Fruit fly (Drosophila melanogaster): Measurements from ENCODE around the gene CG15177.

Gene CG15177

DNA sequence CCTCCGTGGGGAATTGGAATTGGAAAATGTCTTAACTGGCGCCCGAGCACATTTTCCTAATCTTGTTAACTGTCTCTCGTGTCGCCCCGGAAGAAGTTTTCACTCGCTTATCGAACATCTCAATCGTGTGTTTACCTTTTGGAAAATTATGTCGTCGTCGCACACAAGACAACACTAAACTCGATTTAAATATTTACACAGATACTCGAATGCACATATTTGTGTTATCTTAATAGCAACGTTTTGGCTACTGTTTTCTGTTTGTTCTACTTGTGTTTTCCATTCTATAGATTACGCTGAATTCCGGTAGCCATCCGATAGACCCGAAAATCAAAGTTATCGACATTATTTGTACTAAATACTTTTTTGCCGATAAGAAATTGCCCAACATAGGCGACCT, 38.1 kb upstream of the CG15177 start (continued):
- TF ChIP-seq dmrt99B (tag; optimal IDR thresholded peaks at IDR 0.05) (no peak), Chrac-16 (GFP tag; optimal IDR thresholded peaks at IDR 0.05) (no peak), shn (GFP tag; optimal IDR thresholded peaks at IDR 0.05) (no peak), vvl (GFP tag; IDR thresholded peaks at IDR 0.05) (no peak), CG1233 (GFP tag; optimal IDR thresholded peaks at IDR 0.05) (peak; percentile 59), sens-2 (GFP tag; IDR thresholded peaks at IDR 0.05) (no peak), CG4854 (GFP tag; optimal IDR thresholded peaks at IDR 0.05) (no peak), CG16813 (GFP tag; IDR thresholded peaks at IDR 0.05; ENCODE audit: partially characterized antibody) (no peak), CG14710 (tag; optimal IDR thresholded peaks at IDR 0.05) (peak; percentile 68), ham (GFP tag; IDR thresholded peaks at IDR 0.05) (no peak), zen (tag; optimal IDR thresholded peaks at IDR 0.05) (peak; percentile 78), CG9797 (GFP tag; optimal IDR thresholded peaks at IDR 0.05) (no peak), CG34422 (GFP tag; IDR thresholded peaks at IDR 0.05) (no peak), stc (GFP tag; IDR thresholded peaks at IDR 0.05) (no peak), Hmx (GFP tag; optimal IDR thresholded peaks at IDR 0.05) (no peak), CG14014 (GFP tag; IDR thresholded peaks at IDR 0.05) (no peak), CG12391 (tag; optimal IDR thresholded peaks at IDR 0.05) (peak; percentile 36), insv (GFP tag; optimal IDR thresholded peaks at IDR 0.05) (peak in 1 of 2 experiments; percentile 4), B-H2 (GFP tag; optimal IDR thresholded peaks at IDR 0.05) (no peak), CG8944 (GFP tag; optimal IDR thresholded peaks at IDR 0.05) (no peak), Side (GFP tag; optimal IDR thresholded peaks at IDR 0.05) (peak; percentile 33), sug (tag; optimal IDR thresholded peaks at IDR 0.05) (no peak), pan (optimal IDR thresholded peaks at IDR 0.05) (no peak), pan (GFP tag; optimal IDR thresholded peaks at IDR 0.05 in 1 of 2, IDR thresholded peaks at IDR 0.05 in 1 of 2) (no peak), CG2875 (GFP tag; optimal IDR thresholded peaks at IDR 0.05) (peak; percentile 48), CG11504 (tag; optimal IDR thresholded peaks at IDR 0.05) (no peak), scrt (GFP tag; optimal IDR thresholded peaks at IDR 0.05) (no peak), CG3847 (GFP tag; IDR thresholded peaks at IDR 0.05) (no peak), NfI (GFP tag; optimal IDR thresholded peaks at IDR 0.05) (no peak), pho (GFP tag; optimal IDR thresholded peaks at IDR 0.05) (no peak), CG17385 (GFP tag; optimal IDR thresholded peaks at IDR 0.05) (no peak), stwl (tag; optimal IDR thresholded peaks at IDR 0.05) (no peak), ems (GFP tag; optimal IDR thresholded peaks at IDR 0.05) (no peak), Gug (GFP tag; IDR thresholded peaks at IDR 0.05) (no peak), CG9215 (GFP tag; IDR thresholded peaks at IDR 0.05) (no peak), maf-S (GFP tag; optimal IDR thresholded peaks at IDR 0.05) (no peak), CG7963 (GFP tag; IDR thresholded peaks at IDR 0.05; ENCODE audit: partially characterized antibody) (no peak), CG14965 (GFP tag; optimal IDR thresholded peaks at IDR 0.05; ENCODE audit: borderline replicate concordance) (no peak), oc (tag; optimal IDR thresholded peaks at IDR 0.05) (no peak), chinmo (GFP tag; IDR thresholded peaks at IDR 0.05; ENCODE audit: partially characterized antibody) (no peak), CG1529 (GFP tag; optimal IDR thresholded peaks at IDR 0.05) (peak; percentile 35), Spps (tag; optimal IDR thresholded peaks at IDR 0.05) (peak; percentile 61), HHEX (GFP tag; optimal IDR thresholded peaks at IDR 0.05) (peak; percentile 17), Atf3 (GFP tag; optimal IDR thresholded peaks at IDR 0.05) (no peak), HmgD (GFP tag; optimal IDR thresholded peaks at IDR 0.05) (no peak), croc (GFP tag; conservative IDR thresholded peaks at IDR 0.05) (no peak), emc (GFP tag; optimal IDR thresholded peaks at IDR 0.05) (no peak), CG4730 (GFP tag; IDR thresholded peaks at IDR 0.05) (no peak), CG2202 (tag; optimal IDR thresholded peaks at IDR 0.05) (peak; percentile 88), CG9876 (GFP tag; optimal IDR thresholded peaks at IDR 0.05) (no peak), seq (GFP tag; IDR thresholded peaks at IDR 0.05) (no peak), kay (GFP tag; optimal IDR thresholded peaks at IDR 0.05) (no peak)
